Worm (Caenorhabditis elegans): ENCODE measurements around the gene C42C1.9.

C42C1.9 gene

DNA sequence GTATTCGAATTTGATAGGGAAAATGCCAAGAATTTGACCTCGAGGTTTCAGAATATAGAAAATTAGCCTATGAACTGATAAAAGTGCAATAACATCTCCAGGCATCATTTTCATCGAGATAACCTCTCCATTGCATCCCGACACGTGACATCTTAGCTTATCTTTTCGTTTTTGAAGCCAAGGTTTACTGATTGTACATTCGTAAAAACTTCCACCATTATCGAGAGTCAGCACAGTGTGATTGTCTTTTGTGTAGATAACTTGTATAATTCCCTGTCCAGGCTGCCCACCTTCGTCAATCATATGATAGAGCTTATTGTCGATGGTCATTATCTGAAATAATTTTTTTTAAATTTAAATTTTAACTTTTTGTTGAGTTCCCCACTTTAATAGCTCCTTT is 14.9 kb upstream of the C42C1.9 start:
- no peak for TF ChIP-seq nhr-28 (tag; optimal IDR thresholded peaks at IDR 0.05)
- no peak for TF ChIP-seq drap-1 (GFP tag; optimal IDR thresholded peaks at IDR 0.05)
- no peak for TF ChIP-seq nhr-12 (tag; optimal IDR thresholded peaks at IDR 0.05)
- no peak for TF ChIP-seq sptf-1 (tag; optimal IDR thresholded peaks at IDR 0.05)
- TF ChIP-seq ham-2 (GFP tag; optimal IDR thresholded peaks at IDR 0.05): no peak
- no peak for TF ChIP-seq unc-120 (tag; optimal IDR thresholded peaks at IDR 0.05; ENCODE audit: poor library complexity, severe bottlenecking)
- no peak for TF ChIP-seq snpc-4 (tag; optimal IDR thresholded peaks at IDR 0.05)
- no peak for TF ChIP-seq ceh-39 (tag; optimal IDR thresholded peaks at IDR 0.05)
- TF ChIP-seq ztf-11 (tag; optimal IDR thresholded peaks at IDR 0.05): no peak
- no peak for TF ChIP-seq unc-62 (GFP tag; optimal IDR thresholded peaks at IDR 0.05)
- TF ChIP-seq ces-1 (GFP tag; optimal IDR thresholded peaks at IDR 0.05): no peak
- TF ChIP-seq cnd-1 (tag; optimal IDR thresholded peaks at IDR 0.05): no peak
- TF ChIP-seq ceh-43 (GFP tag; optimal IDR thresholded peaks at IDR 0.05): no peak

DNA sequence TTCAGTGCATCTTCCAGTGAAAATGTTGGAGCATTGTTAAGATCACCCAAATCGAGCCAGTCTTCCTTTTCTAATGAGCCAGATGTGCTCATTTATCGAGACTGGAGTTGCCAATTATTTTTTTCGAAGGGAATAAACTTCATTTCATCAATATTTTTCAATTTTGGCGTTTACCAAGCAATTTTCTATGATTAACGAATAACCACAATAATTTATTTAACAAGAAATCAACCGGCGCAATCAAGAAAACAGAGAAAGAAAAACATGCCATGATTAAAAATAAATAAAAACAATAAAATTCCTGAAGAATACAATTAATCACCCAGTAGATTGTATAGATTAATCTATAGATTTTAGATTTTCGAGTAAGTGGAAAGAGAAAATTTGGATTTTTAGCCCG is 13.4 kb upstream of the C42C1.9 start, which contains the start of gene vps-8:
vps-8 (minus strand) TSS at position 101 of the 400 bp plus-strand sequence.
- TF ChIP-seq mls-2 (tag; optimal IDR thresholded peaks at IDR 0.05) (no peak), flh-1 (GFP tag; optimal IDR thresholded peaks at IDR 0.05) (no peak), blmp-1 (tag; optimal IDR thresholded peaks at IDR 0.05) (no peak), snpc-4 (tag; optimal IDR thresholded peaks at IDR 0.05) (no peak), sptf-1 (tag; optimal IDR thresholded peaks at IDR 0.05) (no peak), lin-32 (GFP tag; optimal IDR thresholded peaks at IDR 0.05) (no peak), ces-1 (GFP tag; optimal IDR thresholded peaks at IDR 0.05) (no peak), ceh-83 (GFP tag; optimal IDR thresholded peaks at IDR 0.05) (no peak)

DNA sequence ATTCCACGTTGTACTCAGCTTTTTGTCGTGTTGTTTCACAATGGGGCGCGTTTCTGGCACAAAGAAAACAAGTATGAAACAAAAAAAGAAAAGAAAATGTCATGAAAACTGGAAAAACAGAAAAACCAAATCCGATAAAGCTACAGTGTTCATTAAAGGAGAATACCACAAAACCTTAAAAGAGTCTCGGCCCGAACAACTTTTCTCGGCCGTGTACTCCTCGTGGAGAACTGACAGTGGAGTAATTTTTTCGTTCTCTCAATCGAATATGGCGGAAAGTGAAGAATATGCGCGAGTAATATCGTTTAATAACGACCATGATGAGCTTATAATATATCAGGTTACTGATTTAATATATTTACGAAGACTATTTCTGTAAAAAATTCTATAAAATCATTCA is 10.7 kb upstream of the C42C1.9 start, which contains the start of the genes tag-335 and vkmt-1:
tag-335 (minus strand) TSS at position 88 of the 400 bp plus-strand sequence.
vkmt-1 (plus strand) TSS at position 219 of the 400 bp plus-strand sequence.
- TF ChIP-seq blmp-1 (tag; optimal IDR thresholded peaks at IDR 0.05) (no peak), ces-1 (GFP tag; optimal IDR thresholded peaks at IDR 0.05) (no peak), mab-5 (tag; optimal IDR thresholded peaks at IDR 0.05) (no peak), zip-8 (tag; optimal IDR thresholded peaks at IDR 0.05) (no peak), sptf-1 (tag; optimal IDR thresholded peaks at IDR 0.05) (no peak), sem-2 (GFP tag; optimal IDR thresholded peaks at IDR 0.05) (no peak), hlh-1 (tag; optimal IDR thresholded peaks at IDR 0.05) (no peak), nhr-28 (tag; optimal IDR thresholded peaks at IDR 0.05) (no peak), elt-1 (tag; optimal IDR thresholded peaks at IDR 0.05; ENCODE audit: borderline replicate concordance, insufficient read depth) (no peak), nhr-76 (tag; optimal IDR thresholded peaks at IDR 0.05) (no peak), snpc-4 (tag; optimal IDR thresholded peaks at IDR 0.05) (no peak), nhr-2 (tag; optimal IDR thresholded peaks at IDR 0.05) (no peak), nhr-237 (tag; optimal IDR thresholded peaks at IDR 0.05) (no peak), bed-3 (GFP tag; optimal IDR thresholded peaks at IDR 0.05) (no peak), unc-62 (GFP tag; optimal IDR thresholded peaks at IDR 0.05) (no peak), tbx-8 (GFP tag; optimal IDR thresholded peaks at IDR 0.05) (no peak), elt-3 (tag; optimal IDR thresholded peaks at IDR 0.05) (no peak), nhr-12 (tag; optimal IDR thresholded peaks at IDR 0.05) (no peak)

DNA sequence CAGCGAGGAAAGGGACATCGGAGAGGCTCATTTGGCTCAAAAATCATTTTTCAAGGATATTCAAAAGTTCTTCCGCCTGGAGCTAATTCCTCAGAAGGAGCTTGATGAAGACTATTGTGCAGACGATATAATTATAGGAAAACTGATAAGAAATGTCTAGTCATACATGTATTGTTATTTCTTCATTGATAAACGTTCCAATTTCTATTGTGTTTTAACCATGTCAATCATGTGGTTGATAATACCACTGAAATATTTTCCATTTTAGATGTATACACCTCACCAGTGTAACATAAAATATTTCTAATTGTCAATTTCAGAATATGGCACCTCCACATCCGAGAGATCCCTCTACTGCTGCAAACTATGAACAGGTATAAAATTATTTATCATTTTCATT is 9.9 kb upstream of the C42C1.9 start, which contains the start of gene ltah-1.1:
ltah-1.1 (plus strand) TSS at position 283 of the 400 bp plus-strand sequence.
- no peak for TF ChIP-seq unc-62 (GFP tag; optimal IDR thresholded peaks at IDR 0.05)
- no peak for TF ChIP-seq bed-3 (GFP tag; optimal IDR thresholded peaks at IDR 0.05)
- no peak for TF ChIP-seq ces-1 (GFP tag; optimal IDR thresholded peaks at IDR 0.05)
- no peak for TF ChIP-seq snpc-4 (tag; optimal IDR thresholded peaks at IDR 0.05)
- TF ChIP-seq lin-32 (GFP tag; optimal IDR thresholded peaks at IDR 0.05): no peak
- TF ChIP-seq ceh-43 (GFP tag; optimal IDR thresholded peaks at IDR 0.05): no peak
- TF ChIP-seq nhr-12 (tag; optimal IDR thresholded peaks at IDR 0.05): no peak
- no peak for TF ChIP-seq blmp-1 (tag; optimal IDR thresholded peaks at IDR 0.05)
- no peak for TF ChIP-seq mab-5 (tag; optimal IDR thresholded peaks at IDR 0.05)
- TF ChIP-seq sem-2 (GFP tag; optimal IDR thresholded peaks at IDR 0.05): no peak
- TF ChIP-seq ceh-39 (tag; optimal IDR thresholded peaks at IDR 0.05): no peak
- no peak for TF ChIP-seq nhr-2 (tag; optimal IDR thresholded peaks at IDR 0.05)

DNA sequence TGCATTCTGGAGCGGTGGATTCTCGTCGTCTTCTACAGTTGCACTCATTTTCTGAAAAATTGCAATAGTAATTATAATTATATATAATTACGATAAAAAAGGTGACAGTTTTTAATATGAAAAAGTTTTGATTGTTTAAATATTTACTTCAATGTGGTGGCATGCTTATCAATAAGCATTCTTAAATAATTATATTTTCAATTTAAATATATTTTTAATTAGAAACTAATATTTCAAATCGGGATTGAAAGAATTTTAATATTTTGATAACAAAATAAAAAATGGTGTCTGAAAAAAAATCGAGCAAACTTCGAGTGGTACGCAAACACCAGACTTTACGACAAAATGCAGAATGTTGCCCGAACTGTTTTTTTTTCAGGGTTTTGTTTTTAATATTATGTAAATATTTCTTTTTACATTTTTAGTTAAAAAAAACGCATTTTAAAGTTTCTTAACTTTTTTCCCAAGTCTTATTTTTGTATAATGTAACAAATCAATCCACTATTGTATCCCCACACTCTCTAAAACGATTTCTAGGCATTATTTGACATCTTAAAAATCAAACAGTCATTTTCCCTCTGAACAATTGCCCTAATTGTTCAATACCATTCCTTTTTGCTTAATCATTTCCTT is 7.0 kb upstream of the C42C1.9 start, which contains the start of the genes C42C1.12 and C42C1.19:
C42C1.12 (minus strand) TSS at position 51 of the 633 bp plus-strand sequence.
C42C1.19 (plus strand) TSS at position 583 of the 633 bp plus-strand sequence.
- TF ChIP-seq ceh-83 (GFP tag; optimal IDR thresholded peaks at IDR 0.05): no peak
- TF ChIP-seq ceh-43 (GFP tag; optimal IDR thresholded peaks at IDR 0.05): peak; percentile 41
- TF ChIP-seq lsy-2 (tag; optimal IDR thresholded peaks at IDR 0.05): peak; percentile 35
- no peak for TF ChIP-seq nhr-12 (tag; optimal IDR thresholded peaks at IDR 0.05)
- TF ChIP-seq elt-3 (tag; optimal IDR thresholded peaks at IDR 0.05): no peak
- TF ChIP-seq ces-1 (GFP tag; optimal IDR thresholded peaks at IDR 0.05): peak; percentile 3
- TF ChIP-seq hlh-1 (tag; optimal IDR thresholded peaks at IDR 0.05): no peak
- no peak for TF ChIP-seq zip-8 (tag; optimal IDR thresholded peaks at IDR 0.05)
- TF ChIP-seq tbx-8 (GFP tag; optimal IDR thresholded peaks at IDR 0.05): no peak
- TF ChIP-seq nhr-76 (tag; optimal IDR thresholded peaks at IDR 0.05): no peak
- no peak for TF ChIP-seq lin-13 (tag; optimal IDR thresholded peaks at IDR 0.05)
